Worm (Caenorhabditis elegans) whole organism, L3 larva: ENCODE results near the gene vgln-1.
A peak's percentile ranks its signal among the peaks of the same experiment; 100 is the strongest.

Experiments used
- R02D3.7 ChIP-seq: fragments of 150-350 bp; optimal IDR thresholded peaks from 2 replicates; lab custom pipeline; 2014; ENCODE audit warnings: missing biosample characterization, missing genetic modification characterization
- ZK546.5 ChIP-seq: sonication (generic microtip); optimal IDR thresholded peaks from 2 replicates; lab custom pipeline; 2017; ENCODE audit warnings: missing biosample characterization, missing genetic modification characterization
- aly-2 ChIP-seq: fragments of 150-350 bp; optimal IDR thresholded peaks from 2 replicates; lab custom pipeline; 2014; ENCODE audit warnings: missing biosample characterization, missing genetic modification characterization
- ama-1 ChIP-seq: fragments of 150-350 bp; optimal IDR thresholded peaks from 2 replicates; lab custom pipeline; 2018
- ceh-16 ChIP-seq: sonication (generic microtip); optimal IDR thresholded peaks from 2 replicates; lab custom pipeline; 2017; ENCODE audit warnings: missing biosample characterization, missing genetic modification characterization
- ceh-28 ChIP-seq: fragments of 150-350 bp; optimal IDR thresholded peaks from 2 replicates; lab custom pipeline; 2014; ENCODE audit warnings: missing biosample characterization, missing genetic modification reagents, missing genetic modification characterization
- ceh-82 ChIP-seq: fragments of 150-350 bp; optimal IDR thresholded peaks from 2 replicates; lab custom pipeline; 2014; ENCODE audit warnings: missing biosample characterization, missing genetic modification characterization
- ceh-9 ChIP-seq: sonication (generic microtip); optimal IDR thresholded peaks from 2 replicates; lab custom pipeline; 2018; ENCODE audit warnings: missing biosample characterization, missing genetic modification characterization
- daf-12 ChIP-seq: fragments of 150-350 bp; optimal IDR thresholded peaks from 2 replicates; lab custom pipeline; 2014; ENCODE audit warnings: missing biosample characterization, missing genetic modification reagents, missing genetic modification characterization
- egl-27 ChIP-seq: sonication (generic microtip); optimal IDR thresholded peaks from 4 replicates; lab custom pipeline; 2017; ENCODE audit warnings: missing biosample characterization, missing genetic modification reagents, missing genetic modification characterization
- egl-5 ChIP-seq: fragments of 150-350 bp; optimal IDR thresholded peaks from 2 replicates; lab custom pipeline; 2017; ENCODE audit warnings: missing biosample characterization, missing genetic modification reagents, missing genetic modification characterization, inconsistent platforms
- elt-1 ChIP-seq: fragments of 150-350 bp; optimal IDR thresholded peaks from 2 replicates; lab custom pipeline; 2014; ENCODE audit warnings: missing biosample characterization, missing genetic modification characterization
- elt-2 ChIP-seq: sonication (generic microtip); optimal IDR thresholded peaks from 2 replicates; lab custom pipeline; 2016; ENCODE audit warnings: missing genetic modification reagents, mild to moderate bottlenecking, missing genetic modification characterization, missing compliant biosample characterization
- eor-1 ChIP-seq, 2 experiments: fragments of 150-350 bp; optimal IDR thresholded peaks; 2 replicates each; lab custom pipeline; 2014 to 2018; ENCODE audit warnings: missing biosample characterization in 2 of 2, missing genetic modification characterization in 2 of 2
- fkh-10 ChIP-seq: sonication (generic microtip); optimal IDR thresholded peaks from 2 replicates; lab custom pipeline; 2017; ENCODE audit warnings: missing biosample characterization, missing genetic modification reagents, missing genetic modification characterization
- fkh-2 ChIP-seq: fragments of 150-350 bp; optimal IDR thresholded peaks from 2 replicates; lab custom pipeline; 2014; ENCODE audit warnings: missing biosample characterization, missing genetic modification reagents, missing genetic modification characterization
- fos-1 ChIP-seq: fragments of 150-350 bp; optimal IDR thresholded peaks from 2 replicates; lab custom pipeline; 2014; ENCODE audit warnings: missing biosample characterization, missing genetic modification characterization
- hmg-11 ChIP-seq: sonication (generic microtip); optimal IDR thresholded peaks from 2 replicates; lab custom pipeline; 2016; ENCODE audit warnings: missing genetic modification characterization, missing compliant biosample characterization
- lin-15B ChIP-seq: fragments of 150-350 bp; optimal IDR thresholded peaks from 2 replicates; lab custom pipeline; 2014; ENCODE audit warnings: missing biosample characterization, missing genetic modification characterization
- lin-39 ChIP-seq: fragments of 150-350 bp; optimal IDR thresholded peaks from 2 replicates; lab custom pipeline; 2018; ENCODE audit warnings: missing biosample characterization, missing genetic modification reagents, missing genetic modification characterization
- lsy-12 ChIP-seq: sonication (generic microtip); optimal IDR thresholded peaks from 2 replicates; lab custom pipeline; 2016; ENCODE audit warnings: mild to moderate bottlenecking, missing genetic modification characterization, missing compliant biosample characterization
- mml-1 ChIP-seq: fragments of 150-350 bp; sonication (generic microtip); optimal IDR thresholded peaks from 3 replicates; lab custom pipeline; 2014; ENCODE audit warnings: missing biosample characterization, missing genetic modification characterization
- nfya-1 ChIP-seq: sonication (generic microtip); optimal IDR thresholded peaks from 2 replicates; lab custom pipeline; 2017; ENCODE audit warnings: missing genetic modification characterization, mild to moderate bottlenecking, missing compliant biosample characterization, antibody characterized with exemption, moderate library complexity; ENCODE audit not compliant: insufficient read depth
- nhr-11 ChIP-seq: fragments of 150-350 bp; optimal IDR thresholded peaks from 2 replicates; lab custom pipeline; 2014; ENCODE audit warnings: missing biosample characterization, missing genetic modification characterization
- nhr-12 ChIP-seq: fragments of 150-350 bp; optimal IDR thresholded peaks from 2 replicates; lab custom pipeline; 2014; ENCODE audit warnings: missing biosample characterization, missing genetic modification characterization
- nhr-23 ChIP-seq: fragments of 150-350 bp; optimal IDR thresholded peaks from 2 replicates; lab custom pipeline; 2014; ENCODE audit warnings: missing biosample characterization, missing genetic modification reagents, missing genetic modification characterization
- nhr-237 ChIP-seq: fragments of 150-350 bp; optimal IDR thresholded peaks from 2 replicates; lab custom pipeline; 2014; ENCODE audit warnings: missing biosample characterization, missing genetic modification characterization
- nhr-25 ChIP-seq: sonication (generic microtip); optimal IDR thresholded peaks from 2 replicates; lab custom pipeline; 2017; ENCODE audit warnings: missing biosample characterization, missing genetic modification characterization
- nhr-28 ChIP-seq: fragments of 150-350 bp; optimal IDR thresholded peaks from 2 replicates; lab custom pipeline; 2014; ENCODE audit warnings: missing biosample characterization, missing genetic modification characterization
- nhr-43 ChIP-seq: sonication (generic microtip); optimal IDR thresholded peaks from 2 replicates; lab custom pipeline; 2016; ENCODE audit warnings: mild to moderate bottlenecking, missing genetic modification characterization, missing compliant biosample characterization; ENCODE audit not compliant: poor library complexity, severe bottlenecking
- nhr-67 ChIP-seq: fragments of 150-350 bp; optimal IDR thresholded peaks from 2 replicates; lab custom pipeline; 2014; ENCODE audit warnings: missing biosample characterization, missing genetic modification characterization
- nhr-76 ChIP-seq: fragments of 150-350 bp; sonication (generic microtip); optimal IDR thresholded peaks from 5 replicates; lab custom pipeline; 2014; ENCODE audit warnings: missing biosample characterization, missing genetic modification characterization
- nhr-77 ChIP-seq: fragments of 150-350 bp; optimal IDR thresholded peaks from 2 replicates; lab custom pipeline; 2014; ENCODE audit warnings: missing biosample characterization, missing genetic modification characterization
- pha-4 ChIP-seq: fragments of 150-350 bp; optimal IDR thresholded peaks from 2 replicates; lab custom pipeline; 2014; ENCODE audit warnings: missing biosample characterization, missing genetic modification reagents, missing genetic modification characterization
- pqm-1 ChIP-seq: fragments of 150-350 bp; optimal IDR thresholded peaks from 2 replicates; lab custom pipeline; 2017; ENCODE audit warnings: missing biosample characterization, missing genetic modification characterization, inconsistent platforms
- sea-2 ChIP-seq: fragments of 150-350 bp; sonication (generic microtip); optimal IDR thresholded peaks from 4 replicates; lab custom pipeline; 2014; ENCODE audit warnings: missing biosample characterization, missing genetic modification reagents, missing genetic modification characterization
- skn-1 ChIP-seq: fragments of 150-350 bp; optimal IDR thresholded peaks from 2 replicates; lab custom pipeline; 2014; ENCODE audit warnings: missing biosample characterization, missing genetic modification characterization
- snpc-4 ChIP-seq: fragments of 150-350 bp; optimal IDR thresholded peaks from 2 replicates; lab custom pipeline; 2014; ENCODE audit warnings: missing biosample characterization, missing genetic modification characterization
- tbx-2 ChIP-seq: sonication (generic microtip); optimal IDR thresholded peaks from 2 replicates; lab custom pipeline; 2016; ENCODE audit warnings: mild to moderate bottlenecking, missing genetic modification characterization, missing compliant biosample characterization
- unc-39 ChIP-seq: sonication (generic microtip); optimal IDR thresholded peaks from 4 replicates; lab custom pipeline; 2017; ENCODE audit warnings: missing biosample characterization, missing genetic modification characterization
- zag-1 ChIP-seq: fragments of 150-350 bp; optimal IDR thresholded peaks from 2 replicates; lab custom pipeline; 2014; ENCODE audit warnings: missing biosample characterization, missing genetic modification characterization
- ztf-11 ChIP-seq: fragments of 150-350 bp; optimal IDR thresholded peaks from 2 replicates; lab custom pipeline; 2014; ENCODE audit warnings: missing biosample characterization, missing genetic modification characterization
- ztf-4 ChIP-seq: fragments of 150-350 bp; optimal IDR thresholded peaks from 2 replicates; lab custom pipeline; 2014; ENCODE audit warnings: missing biosample characterization, missing genetic modification characterization

The vgln-1 gene

ce11 chrII:9934570-9934969 lies 43.7 kb upstream of the vgln-1 start:
- TF ChIP-seq nhr-67 (tag; lab: Kevin White, UChicago), result no peak
- no peak for TF ChIP-seq nhr-77 (tag; lab: Kevin White, UChicago)
- no peak for TF ChIP-seq ceh-28
- TF ChIP-seq elt-1 (tag; lab: Kevin White, UChicago), result no peak
- no peak for TF ChIP-seq snpc-4 (tag; lab: Kevin White, UChicago)
- TF ChIP-seq ztf-11 (tag; lab: Kevin White, UChicago), result no peak
- TF ChIP-seq ama-1 (lab: Kevin White, UChicago), result peak; percentile 86
- TF ChIP-seq fkh-10, result no peak
- no peak for TF ChIP-seq zag-1
- TF ChIP-seq nhr-43 (tag; lab: Kevin White, UChicago), result peak; percentile 41
- no peak for TF ChIP-seq nhr-28
- TF ChIP-seq tbx-2 (tag; lab: Kevin White, UChicago), result no peak

ce11 chrII:9933947-9934383 lies 43.1 kb upstream of the vgln-1 start:
- peak; percentile 11 for TF ChIP-seq elt-2 (tag; lab: Kevin White, UChicago)
- peak; percentile 60 for TF ChIP-seq nhr-43 (tag; lab: Kevin White, UChicago)
- TF ChIP-seq lsy-12 (tag; lab: Kevin White, UChicago), result peak; percentile 29
- no peak for TF ChIP-seq unc-39 (tag; lab: Kevin White, UChicago)
- TF ChIP-seq nhr-237 (tag; lab: Kevin White, UChicago), result no peak
- TF ChIP-seq ama-1 (lab: Kevin White, UChicago), result peak; percentile 92
- no peak for TF ChIP-seq R02D3.7 (tag; lab: Kevin White, UChicago)
- TF ChIP-seq, all 47 proteins: peak for 4

- no peak for TF ChIP-seq nhr-76
- no peak for TF ChIP-seq sea-2 (GFP tag; lab: Kevin White, UChicago)
- TF ChIP-seq pha-4, result peak; percentile 23
- TF ChIP-seq ceh-16, result no peak
- TF ChIP-seq eor-1 (tag; optimal IDR thresholded peaks at IDR 0.05; lab: Kevin White, UChicago), result no peak
- peak; percentile 72 for TF ChIP-seq elt-2 (tag; lab: Kevin White, UChicago)
- TF ChIP-seq unc-39 (tag; lab: Kevin White, UChicago), result no peak
- TF ChIP-seq mml-1, result no peak
- no peak for TF ChIP-seq lsy-12 (tag; lab: Kevin White, UChicago)
- TF ChIP-seq pqm-1 (tag; lab: Kevin White, UChicago), result peak; percentile 65
- TF ChIP-seq, all 47 proteins: peak for 3
These were observed 40.6 kb upstream of the vgln-1 start, which contains the start of gene pho-11 for ce11 chrII:9931476-9931875. TSS of gene pho-11 (plus strand) at chrII:9931849.

- TF ChIP-seq egl-5 (tag; lab: Kevin White, UChicago) (no peak), nhr-28 (no peak), nhr-25 (tag; lab: Kevin White, UChicago) (no peak), snpc-4 (tag; lab: Kevin White, UChicago) (no peak), ceh-16 (no peak), tbx-2 (tag; lab: Kevin White, UChicago) (no peak), ceh-9 (no peak), lin-15B (tag; lab: Kevin White, UChicago) (peak; percentile 78), aly-2 (tag; lab: Kevin White, UChicago) (no peak), nfya-1 (peak; percentile 47), nhr-11 (peak; percentile 49), ceh-82 (tag; lab: Kevin White, UChicago) (no peak), ZK546.5 (no peak), lin-39 (tag; lab: Kevin White, UChicago) (no peak), R02D3.7 (tag; lab: Kevin White, UChicago) (no peak), skn-1 (no peak), hmg-11 (tag; lab: Kevin White, UChicago) (peak; percentile 59), elt-1 (tag; lab: Kevin White, UChicago) (no peak), zag-1 (no peak), nhr-43 (tag; lab: Kevin White, UChicago) (peak; percentile 9), unc-39 (tag; lab: Kevin White, UChicago) (no peak), ztf-4 (tag; lab: Kevin White, UChicago) (no peak), nhr-67 (tag; lab: Kevin White, UChicago) (no peak), pha-4 (no peak), daf-12 (tag; lab: Kevin White, UChicago) (no peak), sea-2 (GFP tag; lab: Kevin White, UChicago) (no peak), elt-2 (tag; lab: Kevin White, UChicago) (no peak), nhr-237 (tag; lab: Kevin White, UChicago) (no peak), pqm-1 (tag; lab: Kevin White, UChicago) (no peak), fos-1 (tag; lab: Kevin White, UChicago) (no peak), ztf-11 (tag; lab: Kevin White, UChicago) (no peak), eor-1 (tag; optimal IDR thresholded peaks at IDR 0.05; lab: Kevin White, UChicago) (no peak), fkh-2 (tag; lab: Kevin White, UChicago) (no peak), nhr-23 (no peak), nhr-12 (no peak), nhr-76 (no peak), fkh-10 (no peak), egl-27 (tag; lab: Kevin White, UChicago) (no peak)
These were observed 40.1 kb upstream of the vgln-1 start for ce11 chrII:9931012-9931411.
